Fruit fly (Drosophila melanogaster): ENCODE results near the gene Vps16A.

Gene Vps16A

dm6 chr3R:9224807-9225206 is 42.0 kb upstream of the Vps16A start (continued):
- TF ChIP-seq CG6765 (GFP tag; optimal IDR thresholded peaks at IDR 0.05), result peak; percentile 4
- TF ChIP-seq bcd (GFP tag; optimal IDR thresholded peaks at IDR 0.05), result peak; percentile 49
- TF ChIP-seq CG4282 (GFP tag; optimal IDR thresholded peaks at IDR 0.05), result no peak
- TF ChIP-seq CG18619 (GFP tag; optimal IDR thresholded peaks at IDR 0.05), result peak; percentile 43
- TF ChIP-seq pnt (GFP tag; optimal IDR thresholded peaks at IDR 0.05), result peak; percentile 56
- peak; percentile 51 for TF ChIP-seq Ada2b (GFP tag; IDR thresholded peaks at IDR 0.05)
- TF ChIP-seq Poxn (GFP tag; IDR thresholded peaks at IDR 0.05), result no peak
- no peak for TF ChIP-seq prd (optimal IDR thresholded peaks at IDR 0.05)
- TF ChIP-seq prd (GFP tag; IDR thresholded peaks at IDR 0.05), result peak; percentile 83
- TF ChIP-seq ab (GFP tag; optimal IDR thresholded peaks at IDR 0.05), result no peak
- no peak for TF ChIP-seq NC2α (GFP tag; optimal IDR thresholded peaks at IDR 0.05)
- TF ChIP-seq Hr3 (GFP tag; optimal IDR thresholded peaks at IDR 0.05), result peak; percentile 77
- peak; percentile 59 for TF ChIP-seq CG16863 (GFP tag; optimal IDR thresholded peaks at IDR 0.05)
- TF ChIP-seq sens-2 (GFP tag; IDR thresholded peaks at IDR 0.05), result no peak
- TF ChIP-seq ttk (GFP tag; IDR thresholded peaks at IDR 0.05), result peak; percentile 60
- peak; percentile 73; the same call in 2 of the 3 replicates for TF ChIP-seq zfh1 (GFP tag; IDR thresholded peaks at IDR 0.05)
- peak; percentile 81; the same call in 1 of the 3 replicates for TF ChIP-seq so (GFP tag; IDR thresholded peaks at IDR 0.05)
- peak; percentile 46 for TF ChIP-seq ewg (GFP tag; optimal IDR thresholded peaks at IDR 0.05)
- TF ChIP-seq CTCF (GFP tag; optimal IDR thresholded peaks at IDR 0.05), result no peak
- no peak for TF ChIP-seq mld (GFP tag; IDR thresholded peaks at IDR 0.05; ENCODE audit: partially characterized antibody)
- TF ChIP-seq Mad (GFP tag; optimal IDR thresholded peaks at IDR 0.05), result peak; percentile 39
- TF ChIP-seq HLHmδ (GFP tag; optimal IDR thresholded peaks at IDR 0.05), result no peak
- TF ChIP-seq Gug (GFP tag; IDR thresholded peaks at IDR 0.05), result 0 out of 4 replicates have a peak, but pooled peaks have one; percentile 15
- peak; percentile 23 for TF ChIP-seq run (tag; optimal IDR thresholded peaks at IDR 0.05)
- peak; percentile 57 for TF ChIP-seq Hmr (GFP tag; optimal IDR thresholded peaks at IDR 0.05)
- no peak for TF ChIP-seq cad (GFP tag; optimal IDR thresholded peaks at IDR 0.05)
- TF ChIP-seq insv (GFP tag; optimal IDR thresholded peaks at IDR 0.05), result no peak
- peak; percentile 51 for TF ChIP-seq CG18764 (GFP tag; optimal IDR thresholded peaks at IDR 0.05)
- TF ChIP-seq CG12104 (GFP tag; optimal IDR thresholded peaks at IDR 0.05), result peak; percentile 65
- peak; percentile 64 for TF ChIP-seq CG32772 (GFP tag; IDR thresholded peaks at IDR 0.05)
- TF ChIP-seq kah (GFP tag; optimal IDR thresholded peaks at IDR 0.05), result peak; percentile 53
- TF ChIP-seq H15 (GFP tag; IDR thresholded peaks at IDR 0.05), result peak; percentile 78; the same call in 1 of the 3 replicates
- TF ChIP-seq CG3838 (GFP tag; optimal IDR thresholded peaks at IDR 0.05), result peak; percentile 49
- no peak for TF ChIP-seq Gsc (GFP tag; IDR thresholded peaks at IDR 0.05)
- TF ChIP-seq CG10959 (GFP tag; IDR thresholded peaks at IDR 0.05), result no peak
- TF ChIP-seq CG10274 (GFP tag; optimal IDR thresholded peaks at IDR 0.05), result no peak
- TF ChIP-seq bowl (GFP tag; IDR thresholded peaks at IDR 0.05), result no peak
- TF ChIP-seq sens (GFP tag), result peak; percentile 94
- peak; percentile 76 for TF ChIP-seq PHDP (tag; optimal IDR thresholded peaks at IDR 0.05)
- TF ChIP-seq usp (GFP tag; optimal IDR thresholded peaks at IDR 0.05), result no peak
- TF ChIP-seq CG9932 (GFP tag; IDR thresholded peaks at IDR 0.05), result peak; percentile 41
- TF ChIP-seq caup (GFP tag; optimal IDR thresholded peaks at IDR 0.05; ENCODE audit: severe bottlenecking), result peak; percentile 34
- TF ChIP-seq CG17328 (GFP tag; IDR thresholded peaks at IDR 0.05), result peak; percentile 77
- no peak for TF ChIP-seq CG4328 (GFP tag; optimal IDR thresholded peaks at IDR 0.05)
- no peak for TF ChIP-seq z (GFP tag; IDR thresholded peaks at IDR 0.05)
- TF ChIP-seq CG10979 (tag; optimal IDR thresholded peaks at IDR 0.05), result peak; percentile 72
- TF ChIP-seq CG13894 (tag; optimal IDR thresholded peaks at IDR 0.05), result no peak
- peak; percentile 26 for TF ChIP-seq CG1792 (GFP tag; optimal IDR thresholded peaks at IDR 0.05)
- TF ChIP-seq sd (tag; optimal IDR thresholded peaks at IDR 0.05), result peak; percentile 1
- no peak for TF ChIP-seq CG17612 (GFP tag; IDR thresholded peaks at IDR 0.05)
- peak; percentile 12 for TF ChIP-seq CG12744 (GFP tag; optimal IDR thresholded peaks at IDR 0.05)
- TF ChIP-seq sob (GFP tag; IDR thresholded peaks at IDR 0.05), result peak; percentile 64
- TF ChIP-seq Chrac-16 (GFP tag; optimal IDR thresholded peaks at IDR 0.05), result peak; percentile 71
- TF ChIP-seq CG43689 (GFP tag; IDR thresholded peaks at IDR 0.05), result no peak
